Fruit fly (Drosophila melanogaster): Measurements from ENCODE around the gene CG5013.
A peak's percentile ranks its signal among the peaks of the same experiment; 100 is the strongest.

CG5013 gene

dm6 chr3R:16049369-16049768, at the start of gene CG5013, which contains the start of gene IKKbeta (continued):
- TF ChIP-seq Sox102F (GFP tag; optimal IDR thresholded peaks at IDR 0.05) (peak; percentile 30), CG31627 (GFP tag; optimal IDR thresholded peaks at IDR 0.05) (peak; percentile 56), Lpt (GFP tag; optimal IDR thresholded peaks at IDR 0.05) (no peak), OdsH (GFP tag; optimal IDR thresholded peaks at IDR 0.05) (no peak), CG6163 (GFP tag; IDR thresholded peaks at IDR 0.05) (no peak), Smox (GFP tag; optimal IDR thresholded peaks at IDR 0.05) (no peak), Sox14 (GFP tag; optimal IDR thresholded peaks at IDR 0.05) (peak; percentile 36)

dm6 chr3R:16004015-16004414, 45.5 kb upstream of the CG5013 start:
- TF ChIP-seq CG1621 (tag; optimal IDR thresholded peaks at IDR 0.05), result no peak
- peak; percentile 0 for TF ChIP-seq CG3032 (tag; optimal IDR thresholded peaks at IDR 0.05)
- TF ChIP-seq pdm3 (GFP tag; optimal IDR thresholded peaks at IDR 0.05), result no peak
- TF ChIP-seq topi (GFP tag; optimal IDR thresholded peaks at IDR 0.05), result no peak
- no peak for TF ChIP-seq CG10669 (GFP tag; optimal IDR thresholded peaks at IDR 0.05)
- TF ChIP-seq acj6 (GFP tag; optimal IDR thresholded peaks at IDR 0.05), result no peak
- TF ChIP-seq CG8119 (GFP tag; IDR thresholded peaks at IDR 0.05), result no peak
- TF ChIP-seq Eip75B (GFP tag; optimal IDR thresholded peaks at IDR 0.05), result no peak
- no peak for TF ChIP-seq CG8632 (GFP tag; optimal IDR thresholded peaks at IDR 0.05)
- TF ChIP-seq Gug (GFP tag; IDR thresholded peaks at IDR 0.05), result no peak
- no peak for TF ChIP-seq CG34406 (GFP tag; optimal IDR thresholded peaks at IDR 0.05)
- TF ChIP-seq CG10631 (GFP tag; optimal IDR thresholded peaks at IDR 0.05), result no peak
- TF ChIP-seq fkh (GFP tag; optimal IDR thresholded peaks at IDR 0.05), result peak; percentile 84
- TF ChIP-seq CG3919 (GFP tag; optimal IDR thresholded peaks at IDR 0.05), result no peak
- TF ChIP-seq fd85E (GFP tag; optimal IDR thresholded peaks at IDR 0.05), result no peak
- no peak for TF ChIP-seq Ets96B (tag; optimal IDR thresholded peaks at IDR 0.05)
- TF ChIP-seq Met (GFP tag; optimal IDR thresholded peaks at IDR 0.05), result no peak
- TF ChIP-seq net (GFP tag; optimal IDR thresholded peaks at IDR 0.05), result no peak
- TF ChIP-seq svp (GFP tag), result peak; percentile 22
- TF ChIP-seq CG4318 (GFP tag; optimal IDR thresholded peaks at IDR 0.05), result no peak
- no peak for TF ChIP-seq Blimp-1 (GFP tag; optimal IDR thresholded peaks at IDR 0.05)
- no peak for TF ChIP-seq CG11294 (GFP tag; IDR thresholded peaks at IDR 0.05)
- no peak for TF ChIP-seq CG6163 (GFP tag; IDR thresholded peaks at IDR 0.05)
- no peak for TF ChIP-seq CG11902 (GFP tag; optimal IDR thresholded peaks at IDR 0.05)
- TF ChIP-seq Lpt (GFP tag; optimal IDR thresholded peaks at IDR 0.05), result no peak
- TF ChIP-seq Sox14 (GFP tag; optimal IDR thresholded peaks at IDR 0.05), result no peak
- no peak for TF ChIP-seq CG15336 (GFP tag; IDR thresholded peaks at IDR 0.05)
- TF ChIP-seq CG31627 (GFP tag; optimal IDR thresholded peaks at IDR 0.05), result no peak
- no peak for TF ChIP-seq cyc (GFP tag; optimal IDR thresholded peaks at IDR 0.05)
- TF ChIP-seq Hr39 (GFP tag; optimal IDR thresholded peaks at IDR 0.05), result no peak
- no peak for TF ChIP-seq dsx (GFP tag; optimal IDR thresholded peaks at IDR 0.05; ENCODE audit: poor library complexity, severe bottlenecking)
- TF ChIP-seq CG6808 (GFP tag; optimal IDR thresholded peaks at IDR 0.05), result no peak
- TF ChIP-seq fd59A (GFP tag; optimal IDR thresholded peaks at IDR 0.05), result no peak
- TF ChIP-seq CG6854 (GFP tag; optimal IDR thresholded peaks at IDR 0.05), result no peak
- peak; percentile 78 for TF ChIP-seq Eip78C (GFP tag)
- no peak for TF ChIP-seq Eip93F (GFP tag; optimal IDR thresholded peaks at IDR 0.05)
- TF ChIP-seq Hr38 (GFP tag; optimal IDR thresholded peaks at IDR 0.05), result no peak
- no peak for TF ChIP-seq spab (GFP tag; optimal IDR thresholded peaks at IDR 0.05)
- TF ChIP-seq CG6792 (GFP tag; optimal IDR thresholded peaks at IDR 0.05), result no peak
- no peak for TF ChIP-seq dac (GFP tag; optimal IDR thresholded peaks at IDR 0.05)
- peak; percentile 25 for TF ChIP-seq esn (GFP tag; optimal IDR thresholded peaks at IDR 0.05)
- TF ChIP-seq salr (GFP tag; optimal IDR thresholded peaks at IDR 0.05), result no peak
- no peak for TF ChIP-seq CG11762 (GFP tag; optimal IDR thresholded peaks at IDR 0.05; ENCODE audit: insufficient read depth)
- no peak for TF ChIP-seq eg (GFP tag; IDR thresholded peaks at IDR 0.05)
- TF ChIP-seq CG7368 (GFP tag; optimal IDR thresholded peaks at IDR 0.05), result no peak
- TF ChIP-seq OdsH (GFP tag; optimal IDR thresholded peaks at IDR 0.05), result no peak
- TF ChIP-seq CG6276 (GFP tag; optimal IDR thresholded peaks at IDR 0.05), result no peak
- TF ChIP-seq vri (GFP tag; optimal IDR thresholded peaks at IDR 0.05), result peak; percentile 3
- TF ChIP-seq Smox (GFP tag; optimal IDR thresholded peaks at IDR 0.05), result no peak
